Fruit fly (Drosophila melanogaster) whole organism, pupa: ENCODE data around the gene CG5214.

Experiments
- CG10348 ChIP-seq: fragments of 200-800 bp; sonication (Bioruptor generic); IDR thresholded peaks from 2 replicates; pipeline ENCODE4 v1.3.6; 2022; ENCODE audit warnings: missing biosample characterization, missing genetic modification characterization
- CG12605 ChIP-seq: fragments of 200-800 bp; sonication (Bioruptor generic); IDR thresholded peaks from 2 replicates; pipeline ENCODE4 v1.3.6; 2022; ENCODE audit warnings: missing biosample characterization, missing genetic modification characterization
- CG13204 ChIP-seq: fragments of 200-800 bp; sonication (Bioruptor generic); optimal IDR thresholded peaks from 2 replicates; lab custom pipeline; 2018; ENCODE audit warnings: missing biosample characterization, mild to moderate bottlenecking, missing genetic modification characterization, moderate library complexity
- CG14655 ChIP-seq: fragments of 200-800 bp; sonication (Bioruptor generic); optimal IDR thresholded peaks from 3 replicates; lab custom pipeline; 2017; ENCODE audit warnings: mild to moderate bottlenecking, missing biosample characterization, missing genetic modification reagents, missing genetic modification characterization
- CG15710 ChIP-seq: fragments of 200-800 bp; sonication (Bioruptor generic); optimal IDR thresholded peaks from 2 replicates; lab custom pipeline; 2018; ENCODE audit warnings: missing biosample characterization, mild to moderate bottlenecking, missing genetic modification characterization, moderate library complexity
- CG17806 ChIP-seq: fragments of 200-800 bp; sonication (Bioruptor generic); optimal IDR thresholded peaks from 2 replicates; lab custom pipeline; 2018; ENCODE audit warnings: missing biosample characterization, mild to moderate bottlenecking, missing genetic modification characterization, moderate library complexity
- CG32121 ChIP-seq: fragments of 200-800 bp; sonication (Bioruptor generic); IDR thresholded peaks from 2 replicates; pipeline ENCODE4 v1.3.6; 2022; ENCODE audit warnings: missing biosample characterization, missing genetic modification characterization
- CG34367 ChIP-seq: fragments of 200-800 bp; sonication (Bioruptor generic); optimal IDR thresholded peaks from 2 replicates; lab custom pipeline; 2018; ENCODE audit warnings: missing biosample characterization, mild to moderate bottlenecking, missing genetic modification characterization
- CG4496 ChIP-seq: fragments of 200-800 bp; sonication (Bioruptor generic); IDR thresholded peaks from 3 replicates; pipeline ENCODE4 v1.3.6; 2022; ENCODE audit warnings: missing biosample characterization, missing genetic modification characterization
- CG8159 ChIP-seq: fragments of 200-800 bp; sonication (Bioruptor generic); optimal IDR thresholded peaks from 3 replicates; lab custom pipeline; 2018; ENCODE audit warnings: missing biosample characterization, mild to moderate bottlenecking, missing genetic modification characterization, moderate library complexity
- CG8301 ChIP-seq: fragments of 200-800 bp; sonication (Bioruptor generic); optimal IDR thresholded peaks from 2 replicates; lab custom pipeline; 2018; ENCODE audit warnings: missing biosample characterization, mild to moderate bottlenecking, missing genetic modification characterization
- CG9948 ChIP-seq: fragments of 200-800 bp; sonication (Bioruptor generic); optimal IDR thresholded peaks from 2 replicates; lab custom pipeline; 2018; ENCODE audit warnings: missing biosample characterization, mild to moderate bottlenecking, missing genetic modification characterization, moderate library complexity
- D1 ChIP-seq: fragments of 200-800 bp; sonication (Bioruptor generic); optimal IDR thresholded peaks from 2 replicates; lab custom pipeline; 2018; ENCODE audit warnings: missing biosample characterization, mild to moderate bottlenecking, missing genetic modification characterization, moderate library complexity
- EcR ChIP-seq: fragments of 200-800 bp; sonication (Bioruptor generic); optimal IDR thresholded peaks from 3 replicates; lab custom pipeline; 2019; ENCODE audit warnings: missing biosample characterization, missing genetic modification characterization, mild to moderate bottlenecking, moderate library complexity, missing genetic modification reagents
- Ets98B ChIP-seq: fragments of 200-800 bp; sonication (Bioruptor generic); IDR thresholded peaks from 2 replicates; pipeline ENCODE4 v1.3.6; 2022; ENCODE audit warnings: missing biosample characterization, missing genetic modification characterization
- Pif1A ChIP-seq: fragments of 200-800 bp; sonication (Bioruptor generic); optimal IDR thresholded peaks from 3 replicates; lab custom pipeline; 2016; ENCODE audit warnings: missing biosample characterization, missing genetic modification characterization
- Pif1B ChIP-seq: fragments of 200-800 bp; sonication (Bioruptor generic); optimal IDR thresholded peaks from 3 replicates; lab custom pipeline; 2016; ENCODE audit warnings: missing biosample characterization, missing genetic modification characterization
- Snoo ChIP-seq: fragments of 200-800 bp; sonication (Bioruptor generic); optimal IDR thresholded peaks from 3 replicates; lab custom pipeline; 2017; ENCODE audit warnings: missing biosample characterization, mild to moderate bottlenecking, missing genetic modification characterization, inconsistent platforms
- fd96Ca ChIP-seq: fragments of 200-800 bp; sonication (Bioruptor generic); IDR thresholded peaks from 3 replicates; pipeline ENCODE4 v1.3.6; 2022; ENCODE audit warnings: missing biosample characterization, missing genetic modification characterization
- gl ChIP-seq: fragments of 200-800 bp; sonication (Bioruptor generic); optimal IDR thresholded peaks from 2 replicates; lab custom pipeline; 2018; ENCODE audit warnings: missing biosample characterization, mild to moderate bottlenecking, missing genetic modification characterization
- rn ChIP-seq: fragments of 200-800 bp; sonication (Bioruptor generic); IDR thresholded peaks from 2 replicates; pipeline ENCODE4 v1.3.6; 2022; ENCODE audit warnings: missing biosample characterization, missing genetic modification characterization

Gene CG5214

dm6 chr3R:11221437-11222230, 22.5 kb upstream of the CG5214 start, which contains the start of the genes CG6693 and RpL3:
Gene CG6693, minus strand, starts transcription at chr3R:11221639.
Gene RpL3, plus strand, starts transcription at chr3R:11221894.
- TF ChIP-seq CG12605 (GFP tag; lab: Robert Waterston, UW): peak; percentile 81
- peak; percentile 49 for TF ChIP-seq CG15710 (tag; lab: Kevin White, UChicago)
- peak; percentile 58 for TF ChIP-seq CG34367 (tag; lab: Kevin White, UChicago)
- peak; percentile 31 for TF ChIP-seq CG17806 (tag; lab: Kevin White, UChicago)
- peak; percentile 78 for TF ChIP-seq CG4496 (GFP tag; lab: Robert Waterston, UW)
- no peak for TF ChIP-seq Pif1B
- TF ChIP-seq gl (tag; lab: Kevin White, UChicago): peak; percentile 56
- peak; percentile 81 for TF ChIP-seq Snoo
- TF ChIP-seq CG8159 (tag; lab: Kevin White, UChicago): peak; percentile 59
- TF ChIP-seq CG10348 (GFP tag; lab: Robert Waterston, UW): no peak
- no peak for TF ChIP-seq Pif1A
- peak; percentile 16 for TF ChIP-seq EcR
- peak; percentile 61 for TF ChIP-seq Ets98B (GFP tag; lab: Robert Waterston, UW)
- peak; percentile 74 for TF ChIP-seq CG32121 (GFP tag; lab: Robert Waterston, UW)
- TF ChIP-seq CG14655 (GFP tag; lab: Kevin White, UChicago): no peak

DNA sequence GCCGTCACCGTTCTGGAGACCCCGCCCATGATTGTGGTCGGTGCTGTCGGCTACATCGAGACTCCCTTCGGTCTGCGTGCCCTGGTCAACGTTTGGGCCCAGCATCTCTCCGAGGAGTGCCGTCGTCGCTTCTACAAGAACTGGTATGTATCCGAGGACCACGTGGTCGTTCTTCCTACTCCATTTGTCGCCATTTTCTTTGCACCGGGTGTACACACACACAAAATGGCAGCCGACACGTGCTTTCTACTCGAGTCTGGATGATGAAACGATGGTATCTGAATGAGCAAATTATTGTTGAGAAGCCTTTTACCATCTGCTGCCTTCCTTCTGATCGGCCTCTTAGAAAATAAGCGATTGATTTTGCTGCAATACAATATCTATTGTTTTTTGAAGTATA, 21.5 kb upstream of the CG5214 start:
- TF ChIP-seq CG32121 (GFP tag; lab: Robert Waterston, UW) (no peak), gl (tag; lab: Kevin White, UChicago) (no peak)

DNA sequence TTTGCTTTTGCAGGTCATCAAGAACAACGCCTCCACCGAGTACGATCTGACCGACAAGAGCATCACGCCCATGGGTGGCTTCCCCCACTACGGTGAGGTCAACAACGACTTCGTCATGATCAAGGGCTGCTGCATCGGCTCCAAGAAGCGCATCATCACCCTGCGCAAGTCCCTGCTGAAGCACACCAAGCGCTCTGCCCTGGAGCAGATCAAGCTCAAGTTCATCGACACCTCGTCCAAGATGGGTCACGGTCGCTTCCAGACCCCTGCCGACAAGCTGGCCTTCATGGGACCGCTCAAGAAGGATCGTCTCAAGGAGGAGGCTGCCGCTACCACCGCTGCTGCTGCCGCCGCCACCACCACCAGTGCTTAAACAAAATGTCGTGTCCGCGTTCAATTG, 19.6 kb upstream of the CG5214 start:
- TF ChIP-seq Snoo (no peak), fd96Ca (GFP tag; lab: Robert Waterston, UW) (no peak), Pif1A (no peak), CG15710 (tag; lab: Kevin White, UChicago) (no peak), CG10348 (GFP tag; lab: Robert Waterston, UW) (no peak), CG32121 (GFP tag; lab: Robert Waterston, UW) (no peak), Pif1B (no peak), D1 (no peak), CG17806 (tag; lab: Kevin White, UChicago) (no peak), gl (tag; lab: Kevin White, UChicago) (no peak), CG14655 (GFP tag; lab: Kevin White, UChicago) (no peak), CG13204 (GFP tag; lab: Kevin White, UChicago) (no peak), CG8159 (tag; lab: Kevin White, UChicago) (no peak), Ets98B (GFP tag; lab: Robert Waterston, UW) (no peak), CG8301 (tag; lab: Kevin White, UChicago) (no peak)

DNA sequence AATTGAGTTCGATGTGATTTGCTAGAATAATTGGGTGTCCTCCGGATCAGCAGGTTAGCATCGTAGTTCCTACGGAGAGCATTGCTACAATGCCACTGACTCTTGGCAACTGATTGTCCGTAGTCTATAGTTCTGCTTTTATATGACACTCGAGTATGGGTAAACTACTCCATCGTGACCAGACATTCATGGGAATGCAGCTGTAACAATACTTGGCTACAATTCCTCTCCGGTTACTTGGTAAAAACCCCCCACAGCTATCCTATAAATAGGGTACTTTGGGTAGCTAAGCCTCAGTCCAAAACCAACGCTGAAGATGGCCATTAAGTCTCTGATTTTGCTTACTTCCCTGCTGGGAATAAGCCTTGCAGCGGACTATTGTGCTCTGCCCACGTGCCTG, 18.9 kb upstream of the CG5214 start, which contains the start of gene scpr-C:
Gene scpr-C, plus strand, starts transcription at position 301 of the 400 bp plus-strand sequence.
- TF ChIP-seq CG15710 (tag; lab: Kevin White, UChicago) (no peak), Pif1A (no peak), CG17806 (tag; lab: Kevin White, UChicago) (no peak), D1 (no peak), CG8301 (tag; lab: Kevin White, UChicago) (no peak), EcR (no peak), gl (tag; lab: Kevin White, UChicago) (no peak), fd96Ca (GFP tag; lab: Robert Waterston, UW) (no peak), rn (GFP tag; lab: Robert Waterston, UW) (no peak), CG32121 (GFP tag; lab: Robert Waterston, UW) (no peak), Snoo (no peak), CG4496 (GFP tag; lab: Robert Waterston, UW) (no peak), CG10348 (GFP tag; lab: Robert Waterston, UW) (no peak), CG12605 (GFP tag; lab: Robert Waterston, UW) (no peak), CG9948 (tag; lab: Kevin White, UChicago) (no peak), CG14655 (GFP tag; lab: Kevin White, UChicago) (no peak), CG34367 (tag; lab: Kevin White, UChicago) (no peak), Ets98B (GFP tag; lab: Robert Waterston, UW) (no peak)

dm6 chr3R:11226496-11226895, 17.6 kb upstream of the CG5214 start, which contains the start of gene CG17726:
Gene CG17726, plus strand, starts transcription at chr3R:11226762.
- TF ChIP-seq Pif1B: no peak
- peak; percentile 90 for TF ChIP-seq gl (tag; lab: Kevin White, UChicago)
- peak; percentile 42 for TF ChIP-seq EcR
- TF ChIP-seq CG13204 (GFP tag; lab: Kevin White, UChicago): no peak
- TF ChIP-seq CG4496 (GFP tag; lab: Robert Waterston, UW): peak; percentile 99
- no peak for TF ChIP-seq CG14655 (GFP tag; lab: Kevin White, UChicago)
- TF ChIP-seq CG10348 (GFP tag; lab: Robert Waterston, UW): peak; percentile 81
- peak; percentile 96 for TF ChIP-seq CG8301 (tag; lab: Kevin White, UChicago)
- TF ChIP-seq Pif1A: no peak
- peak; percentile 98 for TF ChIP-seq Snoo
- peak; percentile 98 for TF ChIP-seq CG8159 (tag; lab: Kevin White, UChicago)
- TF ChIP-seq D1: no peak
- TF ChIP-seq CG15710 (tag; lab: Kevin White, UChicago): peak; percentile 98
- TF ChIP-seq CG9948 (tag; lab: Kevin White, UChicago): peak; percentile 95
- TF ChIP-seq rn (GFP tag; lab: Robert Waterston, UW): peak; percentile 95
- TF ChIP-seq CG34367 (tag; lab: Kevin White, UChicago): peak; percentile 97
- peak; percentile 99 for TF ChIP-seq CG12605 (GFP tag; lab: Robert Waterston, UW)
- peak; percentile 95 for TF ChIP-seq CG17806 (tag; lab: Kevin White, UChicago)
- peak; percentile 69; the same call in 2 of the 3 replicates for TF ChIP-seq fd96Ca (GFP tag; lab: Robert Waterston, UW)
- peak; percentile 98 for TF ChIP-seq Ets98B (GFP tag; lab: Robert Waterston, UW)
- peak; percentile 97 for TF ChIP-seq CG32121 (GFP tag; lab: Robert Waterston, UW)
